Worm (Caenorhabditis elegans) whole organism, L1 larva: Measurements from ENCODE around the gene fbxc-26.

Experiments used
- ama-1 ChIP-seq: fragments of 150-350 bp; optimal IDR thresholded peaks from 2 replicates; lab custom pipeline; 2014
- blmp-1 ChIP-seq: fragments of 150-350 bp; optimal IDR thresholded peaks from 2 replicates; lab custom pipeline; 2014; ENCODE audit warnings: missing biosample characterization, missing genetic modification characterization
- mef-2 ChIP-seq: fragments of 150-350 bp; optimal IDR thresholded peaks from 2 replicates; lab custom pipeline; 2014; ENCODE audit warnings: missing biosample characterization, missing genetic modification characterization
- nhr-11 ChIP-seq: fragments of 150-350 bp; optimal IDR thresholded peaks from 2 replicates; lab custom pipeline; 2014; ENCODE audit warnings: missing biosample characterization, missing genetic modification characterization
- skn-1 ChIP-seq: fragments of 150-350 bp; optimal IDR thresholded peaks from 2 replicates; lab custom pipeline; 2014; ENCODE audit warnings: missing biosample characterization, missing genetic modification characterization
- snpc-4 ChIP-seq: fragments of 150-350 bp; optimal IDR thresholded peaks from 2 replicates; lab custom pipeline; 2014; ENCODE audit warnings: missing biosample characterization, missing genetic modification characterization
- unc-30 ChIP-seq: sonication (generic microtip); optimal IDR thresholded peaks from 2 replicates; lab custom pipeline; 2017; ENCODE audit warnings: missing biosample characterization, missing genetic modification characterization
- unc-62 ChIP-seq: fragments of 150-350 bp; optimal IDR thresholded peaks from 2 replicates; lab custom pipeline; 2014; ENCODE audit warnings: missing biosample characterization, missing genetic modification reagents, missing genetic modification characterization

DNA sequence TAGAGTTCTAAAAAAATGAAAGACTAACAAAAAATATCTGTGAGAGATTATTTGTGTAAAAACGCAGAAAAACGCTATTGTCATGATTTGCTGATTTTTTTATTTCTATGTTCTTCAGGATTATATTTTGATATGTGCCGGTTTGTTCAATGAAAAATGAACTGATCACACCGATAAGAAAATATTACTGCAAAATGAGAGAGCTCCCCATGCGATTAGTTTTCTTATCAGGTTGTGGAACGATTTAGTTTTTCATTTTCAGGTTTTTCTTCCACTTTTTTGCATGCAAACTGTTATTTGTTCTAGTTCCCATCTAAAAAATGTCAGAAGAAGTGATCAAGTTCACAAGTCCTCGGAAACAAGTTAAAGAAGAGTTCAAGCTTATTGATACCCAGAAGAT, 33.8 kb upstream of the fbxc-26 start, which contains the start of gene btb-9:
- no peak for TF ChIP-seq mef-2
- no peak for TF ChIP-seq ama-1 (lab: Kevin White, UChicago)
- no peak for TF ChIP-seq blmp-1 (tag; lab: Kevin White, UChicago)
- no peak for TF ChIP-seq unc-30 (tag; lab: Kevin White, UChicago)
- TF ChIP-seq skn-1 (tag; lab: Kevin White, UChicago) = no peak
- no peak for TF ChIP-seq nhr-11 (tag; lab: Kevin White, UChicago)
- TF ChIP-seq snpc-4 (tag; lab: Kevin White, UChicago) = no peak
- no peak for TF ChIP-seq unc-62 (GFP tag; lab: Kevin White, UChicago)
